Fruit fly (Drosophila melanogaster): ENCODE data around the gene Afti.

Afti gene

DNA sequence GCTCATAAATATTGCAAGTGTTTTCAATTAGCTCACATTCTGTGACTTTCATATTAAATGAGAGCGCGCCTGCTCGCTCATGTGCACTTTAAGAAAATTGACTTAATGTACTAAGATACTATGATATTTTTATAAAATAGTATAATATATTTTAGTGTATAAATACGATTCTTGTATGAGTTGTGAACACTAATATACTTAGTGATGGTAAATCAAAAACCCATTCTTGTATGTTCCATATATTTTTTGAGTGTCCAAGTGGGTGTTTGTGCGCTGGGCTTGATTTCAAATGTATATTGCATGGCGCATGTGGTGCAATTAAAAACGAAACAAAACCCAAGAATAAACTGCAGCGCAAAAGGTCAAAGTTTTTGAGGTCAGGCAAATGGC lies 47.3 kb upstream of the Afti start:
- TF ChIP-seq CG31365 (tag; optimal IDR thresholded peaks at IDR 0.05) = no peak
- TF ChIP-seq dmrt99B (tag; optimal IDR thresholded peaks at IDR 0.05) = peak; percentile 15
- no peak for TF ChIP-seq sd (tag; optimal IDR thresholded peaks at IDR 0.05)
- TF ChIP-seq CG33213 (GFP tag; optimal IDR thresholded peaks at IDR 0.05) = no peak
- TF ChIP-seq cas (GFP tag; IDR thresholded peaks at IDR 0.05) = no peak
- peak; percentile 52; the same call in 1 of the 2 replicates for TF ChIP-seq vvl (GFP tag; IDR thresholded peaks at IDR 0.05)
- TF ChIP-seq tna (GFP tag; IDR thresholded peaks at IDR 0.05; ENCODE audit: partially characterized antibody) = no peak
- no peak for TF ChIP-seq Max (GFP tag; optimal IDR thresholded peaks at IDR 0.05)
- TF ChIP-seq CG13287 (GFP tag; IDR thresholded peaks at IDR 0.05; ENCODE audit: partially characterized antibody) = no peak
- TF ChIP-seq hkb (optimal IDR thresholded peaks at IDR 0.05) = no peak
- TF ChIP-seq hkb (GFP tag; IDR thresholded peaks at IDR 0.05) = no peak
- no peak for TF ChIP-seq CG1233 (GFP tag; optimal IDR thresholded peaks at IDR 0.05)
- no peak for TF ChIP-seq unpg (GFP tag; optimal IDR thresholded peaks at IDR 0.05)
- TF ChIP-seq bowl (GFP tag; IDR thresholded peaks at IDR 0.05) = 0 out of 2 replicates have a peak, but pooled peaks have one; percentile 31
- no peak for TF ChIP-seq eve (GFP tag; optimal IDR thresholded peaks at IDR 0.05)
- no peak for TF ChIP-seq CG31388 (GFP tag; optimal IDR thresholded peaks at IDR 0.05)
- peak; percentile 5 for TF ChIP-seq CG3407 (GFP tag; optimal IDR thresholded peaks at IDR 0.05)
- no peak for TF ChIP-seq CG1024 (GFP tag; IDR thresholded peaks at IDR 0.05)
- no peak for TF ChIP-seq danr (GFP tag; IDR thresholded peaks at IDR 0.05)
- TF ChIP-seq dmrt11E (tag; optimal IDR thresholded peaks at IDR 0.05) = peak; percentile 1
- TF ChIP-seq CG6689 (GFP tag; IDR thresholded peaks at IDR 0.05) = peak; percentile 22; the same call in 1 of the 2 replicates
- no peak for TF ChIP-seq Optix (GFP tag; IDR thresholded peaks at IDR 0.05)
- TF ChIP-seq NC2α (GFP tag; optimal IDR thresholded peaks at IDR 0.05) = no peak
- no peak for TF ChIP-seq Hr78 (GFP tag; optimal IDR thresholded peaks at IDR 0.05)
- no peak for TF ChIP-seq btn (GFP tag; optimal IDR thresholded peaks at IDR 0.05)
- no peak for TF ChIP-seq CG6254 (GFP tag; optimal IDR thresholded peaks at IDR 0.05)
- no peak for TF ChIP-seq bbx (GFP tag; IDR thresholded peaks at IDR 0.05; ENCODE audit: partially characterized antibody)
- no peak for TF ChIP-seq CG43689 (GFP tag; IDR thresholded peaks at IDR 0.05)
- TF ChIP-seq Mrtf (GFP tag; IDR thresholded peaks at IDR 0.05) = no peak
- no peak for TF ChIP-seq MTF-1 (GFP tag; optimal IDR thresholded peaks at IDR 0.05; ENCODE audit: borderline replicate concordance)
- TF ChIP-seq salm (tag; optimal IDR thresholded peaks at IDR 0.05) = no peak
- TF ChIP-seq CG6854 (GFP tag; optimal IDR thresholded peaks at IDR 0.05) = no peak
- no peak for TF ChIP-seq lilli (GFP tag; optimal IDR thresholded peaks at IDR 0.05)
- TF ChIP-seq CG32532 (GFP tag; IDR thresholded peaks at IDR 0.05) = no peak
- no peak for TF ChIP-seq h (optimal IDR thresholded peaks at IDR 0.05)
- no peak for TF ChIP-seq sqz (GFP tag; optimal IDR thresholded peaks at IDR 0.05)
- no peak for TF ChIP-seq tll (GFP tag; optimal IDR thresholded peaks at IDR 0.05)
- no peak for TF ChIP-seq Usf (GFP tag; optimal IDR thresholded peaks at IDR 0.05)
- no peak for TF ChIP-seq Bgb (GFP tag; IDR thresholded peaks at IDR 0.05; ENCODE audit: partially characterized antibody)
- no peak for TF ChIP-seq aop (GFP tag; IDR thresholded peaks at IDR 0.05)
- no peak for TF ChIP-seq CG17361 (GFP tag; IDR thresholded peaks at IDR 0.05)
- peak; percentile 2 for TF ChIP-seq ATbp (GFP tag; optimal IDR thresholded peaks at IDR 0.05)
- peak; percentile 15 for TF ChIP-seq CG17359 (tag; optimal IDR thresholded peaks at IDR 0.05)
- no peak for TF ChIP-seq CG6683 (GFP tag; optimal IDR thresholded peaks at IDR 0.05)
- TF ChIP-seq gem (tag; optimal IDR thresholded peaks at IDR 0.05) = peak; percentile 24
- TF ChIP-seq CG4282 (GFP tag; optimal IDR thresholded peaks at IDR 0.05) = no peak
- TF ChIP-seq Adf1 (GFP tag; IDR thresholded peaks at IDR 0.05) = no peak
- peak; percentile 1 for TF ChIP-seq nmo (GFP tag; optimal IDR thresholded peaks at IDR 0.05)
- TF ChIP-seq vfl (GFP tag; optimal IDR thresholded peaks at IDR 0.05) = no peak
- TF ChIP-seq CG11695 (GFP tag; IDR thresholded peaks at IDR 0.05) = 0 out of 3 replicates have a peak, but pooled peaks have one; percentile 23
- TF ChIP-seq C15 (GFP tag; IDR thresholded peaks at IDR 0.05) = no peak
- TF ChIP-seq CG7372 (GFP tag; IDR thresholded peaks at IDR 0.05) = no peak

Measured in whole organism, embryonic.